Fruit fly (Drosophila melanogaster) whole organism, embryonic: ENCODE measurements around the gene CG4218.

ENCODE experiments used
- Antp ChIP-seq: fragments of 200-800 bp; sonication (Bioruptor generic); optimal IDR thresholded peaks from 3 replicates; lab custom pipeline; 2016; ENCODE audit warnings: missing biosample characterization, missing genetic modification characterization
- B-H2 ChIP-seq: fragments of 200-800 bp; sonication (Bioruptor generic); optimal IDR thresholded peaks from 2 replicates; lab custom pipeline; 2018; ENCODE audit warnings: missing biosample characterization, mild to moderate bottlenecking, missing genetic modification characterization
- Bgb ChIP-seq: fragments of 200-800 bp; sonication (Bioruptor generic); IDR thresholded peaks from 2 replicates; pipeline ENCODE4 v1.3.6; 2022; ENCODE audit warnings: missing biosample characterization, missing genetic modification characterization; ENCODE audit not compliant: partially characterized antibody
- CG11398 ChIP-seq: fragments of 200-800 bp; sonication (Bioruptor generic); optimal IDR thresholded peaks from 2 replicates; lab custom pipeline; 2016; ENCODE audit warnings: missing biosample characterization, missing genetic modification characterization
- CG12391 ChIP-seq: fragments of 200-800 bp; sonication (Bioruptor generic); optimal IDR thresholded peaks from 3 replicates; lab custom pipeline; 2018; ENCODE audit warnings: missing biosample characterization, mild to moderate bottlenecking, missing genetic modification characterization, moderate library complexity
- CG12659 ChIP-seq: fragments of 200-800 bp; sonication (Bioruptor generic); optimal IDR thresholded peaks from 3 replicates; lab custom pipeline; 2017; ENCODE audit warnings: mild to moderate bottlenecking, missing biosample characterization, missing genetic modification reagents, missing genetic modification characterization
- CG14014 ChIP-seq: fragments of 200-800 bp; sonication (Bioruptor generic); IDR thresholded peaks from 2 replicates; pipeline ENCODE4 v1.3.6; 2022; ENCODE audit warnings: missing biosample characterization, missing genetic modification characterization
- CG14710 ChIP-seq: fragments of 200-800 bp; sonication (Bioruptor generic); optimal IDR thresholded peaks from 3 replicates; lab custom pipeline; 2019; ENCODE audit warnings: missing biosample characterization, mild to moderate bottlenecking, missing genetic modification characterization, moderate library complexity
- CG17328 ChIP-seq: fragments of 200-800 bp; sonication (Bioruptor generic); IDR thresholded peaks from 2 replicates; pipeline ENCODE4 v1.3.6; 2022; ENCODE audit warnings: missing biosample characterization, missing genetic modification characterization
- CG17361 ChIP-seq: fragments of 200-800 bp; sonication (Bioruptor generic); IDR thresholded peaks from 3 replicates; pipeline ENCODE4 v1.3.6; 2022; ENCODE audit warnings: missing biosample characterization, missing genetic modification characterization
- CG30431 ChIP-seq: fragments of 200-800 bp; sonication (Bioruptor generic); optimal IDR thresholded peaks from 2 replicates; lab custom pipeline; 2017; ENCODE audit warnings: missing biosample characterization, missing genetic modification characterization
- CG31441 ChIP-seq: fragments of 200-800 bp; sonication (Bioruptor generic); IDR thresholded peaks from 2 replicates; pipeline ENCODE4 v1.3.6; 2022; ENCODE audit warnings: missing biosample characterization, missing genetic modification characterization
- CG4617 ChIP-seq: fragments of 200-800 bp; sonication (Bioruptor generic); optimal IDR thresholded peaks from 3 replicates; lab custom pipeline; 2016; ENCODE audit warnings: missing biosample characterization, missing genetic modification characterization, borderline replicate concordance
- CG8478 ChIP-seq: fragments of >200 bp; optimal IDR thresholded peaks from 2 replicates; lab custom pipeline; 2018
- CG9609 ChIP-seq: fragments of 200-800 bp; sonication (Bioruptor generic); optimal IDR thresholded peaks from 3 replicates; lab custom pipeline; 2016; ENCODE audit warnings: missing biosample characterization, missing genetic modification characterization
- Chrac-16 ChIP-seq: fragments of 200-800 bp; sonication (Bioruptor generic); optimal IDR thresholded peaks from 3 replicates; lab custom pipeline; 2016; ENCODE audit warnings: missing biosample characterization, missing genetic modification characterization
- Dad ChIP-seq: fragments of 200-800 bp; sonication (Bioruptor generic); optimal IDR thresholded peaks from 3 replicates; lab custom pipeline; 2016; ENCODE audit warnings: missing biosample characterization, missing genetic modification characterization
- HmgZ ChIP-seq: fragments of 200-800 bp; sonication (Bioruptor generic); optimal IDR thresholded peaks from 2 replicates; lab custom pipeline; 2018; ENCODE audit warnings: missing biosample characterization, mild to moderate bottlenecking, missing genetic modification characterization
- Hr39 ChIP-seq: fragments of >200 bp; optimal IDR thresholded peaks from 2 replicates; lab custom pipeline; 2017
- Jarid2 ChIP-seq: fragments of 200-800 bp; sonication (Bioruptor generic); optimal IDR thresholded peaks from 3 replicates; lab custom pipeline; 2017; ENCODE audit warnings: mild to moderate bottlenecking, missing biosample characterization, missing genetic modification reagents, missing genetic modification characterization
- Lim3 ChIP-seq: fragments of 200-800 bp; sonication (Bioruptor generic); IDR thresholded peaks from 2 replicates; pipeline ENCODE4 v1.3.6; 2022; ENCODE audit warnings: missing biosample characterization, missing genetic modification characterization
- Meics ChIP-seq: fragments of 200-800 bp; sonication (Bioruptor generic); optimal IDR thresholded peaks from 2 replicates; lab custom pipeline; 2017; ENCODE audit warnings: missing biosample characterization, mild to moderate bottlenecking, missing genetic modification characterization
- NC2β ChIP-seq: fragments of 200-800 bp; sonication (Bioruptor generic); optimal IDR thresholded peaks from 2 replicates; lab custom pipeline; 2016; ENCODE audit warnings: missing biosample characterization, missing genetic modification characterization
- Nf-YA ChIP-seq: fragments of 200-800 bp; sonication (Bioruptor generic); IDR thresholded peaks from 2 replicates; pipeline ENCODE4 v1.3.6; 2022; ENCODE audit warnings: missing biosample characterization, missing genetic modification characterization
- Optix ChIP-seq: fragments of 200-800 bp; sonication (Bioruptor generic); IDR thresholded peaks from 3 replicates; pipeline ENCODE4 v1.3.6; 2022; ENCODE audit warnings: missing biosample characterization, missing genetic modification characterization
- Sox102F ChIP-seq: fragments of 200-800 bp; sonication (Bioruptor generic); optimal IDR thresholded peaks from 2 replicates; lab custom pipeline; 2018; ENCODE audit warnings: missing biosample characterization, mild to moderate bottlenecking, missing genetic modification characterization, moderate library complexity
- btn ChIP-seq: fragments of 200-800 bp; sonication (Bioruptor generic); optimal IDR thresholded peaks from 2 replicates; lab custom pipeline; 2016; ENCODE audit warnings: missing biosample characterization, missing genetic modification characterization
- dimm ChIP-seq: fragments of 200-800 bp; sonication (Bioruptor generic); IDR thresholded peaks from 2 replicates; pipeline ENCODE4 v1.3.6; 2022; ENCODE audit warnings: missing biosample characterization, missing genetic modification characterization
- eve ChIP-seq, 2 experiments: fragments of >200 bp; optimal IDR thresholded peaks; 2 replicates each; lab custom pipeline; 2017; ENCODE audit warnings: missing biosample characterization in 2 of 2, missing genetic modification characterization in 2 of 2
- eyg ChIP-seq: fragments of 200-800 bp; sonication (Bioruptor generic); optimal IDR thresholded peaks from 3 replicates; lab custom pipeline; 2016; ENCODE audit warnings: missing biosample characterization, missing genetic modification characterization
- fd64A ChIP-seq: fragments of 200-800 bp; sonication (Bioruptor generic); optimal IDR thresholded peaks from 3 replicates; lab custom pipeline; 2018; ENCODE audit warnings: missing biosample characterization, mild to moderate bottlenecking, missing genetic modification characterization
- gem ChIP-seq: fragments of 200-800 bp; sonication (Bioruptor generic); optimal IDR thresholded peaks from 2 replicates; lab custom pipeline; 2019; ENCODE audit warnings: missing biosample characterization, mild to moderate bottlenecking, missing genetic modification characterization, moderate library complexity
- insv ChIP-seq, 2 experiments: fragments of 200-800 bp; sonication (Bioruptor generic); optimal IDR thresholded peaks; 3 replicates each; lab custom pipeline; 2016 to 2018; ENCODE audit warnings: missing biosample characterization in 2 of 2, missing genetic modification characterization in 2 of 2
- kay ChIP-seq: fragments of 200-800 bp; sonication (Bioruptor generic); optimal IDR thresholded peaks from 2 replicates; lab custom pipeline; 2016; ENCODE audit warnings: missing biosample characterization, missing genetic modification characterization
- knrl ChIP-seq: fragments of 200-800 bp; sonication (Bioruptor generic); IDR thresholded peaks from 3 replicates; pipeline ENCODE4 v1.3.6; 2022; ENCODE audit warnings: missing biosample characterization, missing genetic modification characterization; ENCODE audit not compliant: partially characterized antibody
- maf-S ChIP-seq: fragments of 200-800 bp; sonication (Bioruptor generic); optimal IDR thresholded peaks from 2 replicates; lab custom pipeline; 2016; ENCODE audit warnings: missing biosample characterization, missing genetic modification characterization
- mirr ChIP-seq: fragments of 200-800 bp; sonication (Bioruptor generic); optimal IDR thresholded peaks from 3 replicates; lab custom pipeline; 2018; ENCODE audit warnings: missing biosample characterization, mild to moderate bottlenecking, missing genetic modification characterization
- nau ChIP-seq: fragments of 200-800 bp; sonication (Bioruptor generic); optimal IDR thresholded peaks from 3 replicates; lab custom pipeline; 2017; ENCODE audit warnings: missing biosample characterization, mild to moderate bottlenecking, missing genetic modification characterization, missing genetic modification reagents
- nmo ChIP-seq: fragments of 200-800 bp; sonication (Bioruptor generic); optimal IDR thresholded peaks from 2 replicates; lab custom pipeline; 2018; ENCODE audit warnings: missing biosample characterization, mild to moderate bottlenecking, missing genetic modification characterization, moderate library complexity
- oc ChIP-seq: fragments of 200-800 bp; sonication (Bioruptor generic); optimal IDR thresholded peaks from 2 replicates; lab custom pipeline; 2018; ENCODE audit warnings: missing biosample characterization, mild to moderate bottlenecking, missing genetic modification characterization, moderate library complexity
- org-1 ChIP-seq: fragments of 200-800 bp; sonication (Bioruptor generic); optimal IDR thresholded peaks from 2 replicates; lab custom pipeline; 2017; ENCODE audit warnings: missing biosample characterization, missing genetic modification characterization
- otp ChIP-seq: fragments of 200-800 bp; sonication (Bioruptor generic); IDR thresholded peaks from 3 replicates; pipeline ENCODE4, ENCODE4 v1.3.6; 2022; ENCODE audit warnings: missing biosample characterization, missing genetic modification characterization
- pros ChIP-seq: fragments of 200-800 bp; sonication (Bioruptor generic); optimal IDR thresholded peaks from 3 replicates; lab custom pipeline; 2019; ENCODE audit warnings: missing biosample characterization, mild to moderate bottlenecking, missing genetic modification characterization, moderate library complexity
- repo ChIP-seq: fragments of 200-800 bp; sonication (Bioruptor generic); optimal IDR thresholded peaks from 2 replicates; lab custom pipeline; 2016; ENCODE audit warnings: missing biosample characterization, missing genetic modification characterization
- schlank ChIP-seq: fragments of 200-800 bp; sonication (Bioruptor generic); optimal IDR thresholded peaks from 2 replicates; lab custom pipeline; 2018; ENCODE audit warnings: missing biosample characterization, mild to moderate bottlenecking, missing genetic modification characterization
- sd ChIP-seq: fragments of 200-800 bp; sonication (Bioruptor generic); optimal IDR thresholded peaks from 3 replicates; lab custom pipeline; 2018; ENCODE audit warnings: missing biosample characterization, mild to moderate bottlenecking, missing genetic modification characterization, moderate library complexity
- sens ChIP-seq: fragments of 200-800 bp; sonication (Bioruptor generic); peaks from one replicate; lab custom pipeline; 2016; ENCODE audit warnings: missing biosample characterization, missing genetic modification characterization
- sens-2 ChIP-seq: fragments of 200-800 bp; sonication (Bioruptor generic); IDR thresholded peaks from 2 replicates; pipeline ENCODE4 v1.3.6; 2022; ENCODE audit warnings: missing biosample characterization, missing genetic modification characterization
- sima ChIP-seq: fragments of 200-800 bp; sonication (Bioruptor generic); optimal IDR thresholded peaks from 2 replicates; lab custom pipeline; 2016; ENCODE audit warnings: missing biosample characterization, missing genetic modification characterization
- slou ChIP-seq: fragments of 200-800 bp; sonication (Bioruptor generic); optimal IDR thresholded peaks from 3 replicates; lab custom pipeline; 2016; ENCODE audit warnings: missing biosample characterization, missing genetic modification characterization

Gene CG4218

dm6 chr2L:14505004-14505835 is 43.7 kb downstream of the CG4218 start (continued):
- TF ChIP-seq sens (GFP tag; lab: Kevin White, UChicago) (peak; percentile 99), dimm (GFP tag; lab: Robert Waterston, UW) (no peak; the same call in 1 of the 2 replicates), sens-2 (GFP tag; lab: Robert Waterston, UW) (0 out of 2 replicates have a peak, but pooled peaks have one; percentile 67), Nf-YA (GFP tag; lab: Robert Waterston, UW) (peak; percentile 88), org-1 (peak; percentile 89), CG14014 (GFP tag; lab: Robert Waterston, UW) (peak; percentile 83; the same call in 1 of the 2 replicates), CG31441 (GFP tag; lab: Robert Waterston, UW) (peak; percentile 78), mirr (peak; percentile 85), oc (peak; percentile 88), pros (no peak), gem (tag; lab: Kevin White, UChicago) (peak; percentile 89), btn (peak; percentile 64), nau (GFP tag; lab: Kevin White, UChicago) (peak; percentile 94), NC2β (GFP tag; lab: Kevin White, UChicago) (peak; percentile 91), fd64A (GFP tag; lab: Kevin White, UChicago) (peak; percentile 93), sima (peak; percentile 55), Sox102F (GFP tag; lab: Kevin White, UChicago) (peak; percentile 76), sd (tag; lab: Kevin White, UChicago) (peak; percentile 69), maf-S (GFP tag; lab: Kevin White, UChicago) (peak; percentile 80), Jarid2 (GFP tag; lab: Kevin White, UChicago) (peak; percentile 79), eyg (GFP tag; lab: Kevin White, UChicago) (peak; percentile 93), CG30431 (GFP tag; lab: Kevin White, UChicago) (peak; percentile 74), CG4617 (GFP tag; lab: Kevin White, UChicago) (peak; percentile 36), Chrac-16 (GFP tag; lab: Kevin White, UChicago) (peak; percentile 31), slou (GFP tag; lab: Kevin White, UChicago) (peak; percentile 75), CG14710 (tag; lab: Kevin White, UChicago) (peak; percentile 86), nmo (GFP tag; lab: Kevin White, UChicago) (peak; percentile 36), eve (GFP tag; optimal IDR thresholded peaks at IDR 0.05; lab: Kevin White, UChicago) (peak in 1 of 2 experiments; percentile 86), otp (GFP tag; lab: Robert Waterston, UW) (peak; percentile 90), CG17361 (GFP tag; lab: Robert Waterston, UW) (peak; percentile 79; the same call in 2 of the 3 replicates), knrl (GFP tag; lab: Robert Waterston, UW) (no peak), Lim3 (GFP tag; lab: Robert Waterston, UW) (no peak), CG17328 (GFP tag; lab: Robert Waterston, UW) (peak; percentile 67; the same call in 1 of the 2 replicates), repo (GFP tag; lab: Kevin White, UChicago) (peak; percentile 83), schlank (tag; lab: Kevin White, UChicago) (peak; percentile 91), CG12659 (peak; percentile 90), Bgb (GFP tag; lab: Robert Waterston, UW) (no peak), kay (GFP tag; lab: Kevin White, UChicago) (peak; percentile 73), insv (GFP tag; optimal IDR thresholded peaks at IDR 0.05; lab: Kevin White, UChicago) (peak; percentile 38 to 74), B-H2 (GFP tag; lab: Kevin White, UChicago) (peak; percentile 66), HmgZ (tag; lab: Kevin White, UChicago) (peak; percentile 92), Optix (GFP tag; lab: Robert Waterston, UW) (peak; percentile 66; the same call in 1 of the 3 replicates), CG9609 (GFP tag; lab: Kevin White, UChicago) (peak; percentile 80), CG8478 (lab: Kevin White, UChicago) (no peak), CG12391 (peak; percentile 79), Meics (GFP tag; lab: Kevin White, UChicago) (peak; percentile 90), Antp (GFP tag; lab: Kevin White, UChicago) (peak; percentile 83), CG11398 (GFP tag; lab: Kevin White, UChicago) (peak; percentile 93), Dad (GFP tag; lab: Kevin White, UChicago) (peak; percentile 78), Hr39 (lab: Kevin White, UChicago) (no peak)
